Worm (Caenorhabditis elegans) whole organism, young adult: ENCODE data around the gene lmtr-2.

Source experiments
- B0019.2 ChIP-seq: fragments of 200-800 bp; sonication (Bioruptor generic); conservative IDR thresholded peaks from 2 replicates; pipeline ENCODE4 v1.3.6; 2022; ENCODE audit warnings: missing genetic modification reagents, missing genetic modification characterization, missing compliant biosample characterization
- F39B2.1 ChIP-seq: fragments of 200-800 bp; sonication (Bioruptor generic); IDR thresholded peaks from 2 replicates; pipeline ENCODE4 v1.3.6; 2022; ENCODE audit warnings: missing genetic modification reagents, missing genetic modification characterization, missing compliant biosample characterization
- K11D2.4 ChIP-seq: fragments of 200-800 bp; sonication (Bioruptor generic); IDR thresholded peaks from 2 replicates; pipeline ENCODE4 v1.3.6; 2022; ENCODE audit warnings: missing genetic modification reagents, missing genetic modification characterization, missing compliant biosample characterization
- ceh-27 ChIP-seq: fragments of 200-800 bp; sonication (Bioruptor generic); optimal IDR thresholded peaks from 2 replicates; lab custom pipeline; 2018; ENCODE audit warnings: mild to moderate bottlenecking, missing genetic modification characterization, moderate library complexity, missing compliant biosample characterization
- ets-4 ChIP-seq: fragments of 200-800 bp; sonication (Bioruptor generic); optimal IDR thresholded peaks from 2 replicates; lab custom pipeline; 2018; ENCODE audit warnings: mild to moderate bottlenecking, missing genetic modification characterization, missing compliant biosample characterization
- hmg-1.2 ChIP-seq: fragments of 200-800 bp; sonication (Bioruptor generic); IDR thresholded peaks from 2 replicates; pipeline ENCODE4 v1.3.6; 2022; ENCODE audit warnings: missing genetic modification reagents, missing genetic modification characterization, missing compliant biosample characterization
- madf-10 ChIP-seq: sonication (generic microtip); optimal IDR thresholded peaks from 2 replicates; lab custom pipeline; 2016; ENCODE audit warnings: mild to moderate bottlenecking, missing genetic modification characterization, missing compliant biosample characterization
- madf-3 ChIP-seq: fragments of 200-800 bp; sonication (Bioruptor generic); IDR thresholded peaks from 2 replicates; pipeline ENCODE4 v1.3.6; 2022; ENCODE audit warnings: missing genetic modification reagents, missing genetic modification characterization, missing compliant biosample characterization
- nhr-90 ChIP-seq: sonication (generic microtip); optimal IDR thresholded peaks from 2 replicates; lab custom pipeline; 2016; ENCODE audit warnings: missing genotype, mild to moderate bottlenecking, missing genetic modification characterization, missing compliant biosample characterization
- repo-1 ChIP-seq: sonication (generic microtip); optimal IDR thresholded peaks from 2 replicates; lab custom pipeline; 2017; ENCODE audit warnings: mild to moderate bottlenecking, missing genetic modification characterization, missing compliant biosample characterization
- unc-62 ChIP-seq: fragments of 150-350 bp; optimal IDR thresholded peaks from 2 replicates; lab custom pipeline; 2014; ENCODE audit warnings: missing biosample characterization, missing genetic modification reagents, missing genetic modification characterization
- ztf-22 ChIP-seq: fragments of 200-800 bp; sonication (Bioruptor generic); optimal IDR thresholded peaks from 2 replicates; lab custom pipeline; 2018; ENCODE audit warnings: mild to moderate bottlenecking, missing genetic modification characterization, moderate library complexity, missing compliant biosample characterization
- ztf-3 ChIP-seq: fragments of 200-800 bp; sonication (Bioruptor generic); optimal IDR thresholded peaks from 2 replicates; lab custom pipeline; 2018; ENCODE audit warnings: mild to moderate bottlenecking, missing genetic modification characterization, missing compliant biosample characterization

DNA sequence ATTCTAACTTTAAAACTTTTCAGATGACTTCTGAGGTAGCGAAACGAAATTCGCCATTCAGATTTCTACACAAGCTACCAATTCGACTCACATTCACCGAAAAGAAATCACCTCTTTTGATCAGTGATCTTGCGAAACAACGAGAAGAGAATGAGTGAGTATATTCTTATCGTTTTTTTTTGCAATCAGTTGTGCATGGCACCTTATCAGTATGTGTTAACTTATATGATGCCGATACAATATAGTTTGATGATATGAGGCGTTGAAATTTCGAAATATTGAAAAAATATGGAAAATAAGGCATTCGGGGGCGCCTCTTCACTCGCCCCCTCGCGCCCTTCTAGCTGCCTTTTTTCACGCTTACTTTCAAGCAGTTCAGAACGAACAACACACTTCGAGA is 7.0 kb upstream of the lmtr-2 start:
- TF ChIP-seq nhr-90 (tag; lab: Kevin White, UChicago) (no peak), ets-4 (GFP tag; lab: Kevin White, UChicago) (no peak), repo-1 (no peak), ztf-3 (GFP tag; lab: Kevin White, UChicago) (no peak), madf-3 (GFP tag; lab: Robert Waterston, UW) (no peak), F39B2.1 (GFP tag; lab: Robert Waterston, UW) (no peak), hmg-1.2 (GFP tag; lab: Robert Waterston, UW) (no peak), K11D2.4 (GFP tag; lab: Robert Waterston, UW) (no peak), ztf-22 (GFP tag; lab: Kevin White, UChicago) (no peak), ceh-27 (GFP tag; lab: Kevin White, UChicago) (no peak), madf-10 (tag; lab: Kevin White, UChicago) (no peak), B0019.2 (GFP tag; lab: Robert Waterston, UW) (no peak), unc-62 (GFP tag; lab: Kevin White, UChicago) (no peak)
